Fruit fly (Drosophila melanogaster) S2 (cell line): Measurements from ENCODE around the gene jdp.
A peak's percentile ranks its signal among the peaks of the same experiment; 100 is the strongest.

Experiments used
- CG8478 ChIP-seq: fragments of >200 bp; optimal IDR thresholded peaks from 2 replicates; lab custom pipeline; 2018
- CTCF ChIP-seq, 2 experiments: fragments of >200 bp; optimal IDR thresholded peaks; 2 replicates each; lab custom pipeline; 2018

Gene jdp

dm6 chr3R:30500226-30500625, 26.6 kb downstream of the jdp start, which contains the start of gene PH4alphaNE1:
PH4alphaNE1 (minus strand) TSS chr3R:30500326.
- TF ChIP-seq CG8478: no peak

- TF ChIP-seq CG8478 (no peak), CTCF (optimal IDR thresholded peaks at IDR 0.05; lab: Kevin White, UChicago) (no peak)
Measured at dm6 chr3R:30496103-30496858, 30.6 kb downstream of the jdp start, which contains the start of gene PH4alphaMP. PH4alphaMP (minus strand) TSS chr3R:30496153.

DNA sequence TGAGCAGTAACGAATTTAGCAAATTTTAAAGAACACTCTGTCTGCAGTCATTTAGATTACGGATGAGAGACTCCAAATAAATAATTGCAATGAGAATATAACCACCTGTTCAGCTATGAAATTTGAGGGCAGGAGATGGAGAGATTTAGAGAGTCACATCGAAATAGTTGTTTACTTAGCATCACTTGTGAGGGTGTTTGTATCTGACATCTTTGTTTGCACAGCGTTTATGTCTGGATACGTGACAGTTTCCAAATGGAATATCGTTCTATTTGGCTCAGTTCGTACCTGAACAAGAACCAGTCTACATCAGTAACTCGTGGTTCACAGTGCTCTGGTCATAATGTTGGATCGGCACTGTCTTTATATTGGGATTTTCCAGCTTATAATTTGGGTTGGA, 37.0 kb downstream of the jdp start, which contains the start of gene PH4alphaSG2:
Gene PH4alphaSG2 (plus strand): TSS at position 278 of the 400 bp plus-strand sequence.
- no peak for TF ChIP-seq CG8478
- no peak for TF ChIP-seq CTCF (optimal IDR thresholded peaks at IDR 0.05; lab: Kevin White, UChicago)

DNA sequence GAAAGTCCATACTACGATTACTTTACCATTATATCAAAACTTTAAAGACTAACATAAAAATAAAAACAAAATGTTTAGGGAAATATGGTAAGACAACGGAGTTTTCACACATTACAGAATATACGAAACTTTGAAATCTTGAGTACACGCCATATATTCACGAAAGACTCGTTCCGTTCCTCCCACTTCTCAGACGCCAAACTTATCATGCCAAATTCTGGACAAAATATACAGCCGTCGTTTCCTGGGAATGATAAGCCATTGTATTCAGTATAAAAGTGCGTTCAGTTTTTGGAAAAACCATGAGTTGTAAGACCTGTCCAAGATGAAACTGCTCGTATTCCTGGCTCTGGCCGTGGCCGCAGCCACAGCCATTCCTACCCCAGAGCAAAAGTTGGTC, 38.2 kb downstream of the jdp start, which contains the start of gene Jon99Fi:
Gene Jon99Fi (plus strand): TSS at position 301 of the 400 bp plus-strand sequence.
- TF ChIP-seq CG8478 (no peak), CTCF (optimal IDR thresholded peaks at IDR 0.05; lab: Kevin White, UChicago) (no peak)

DNA sequence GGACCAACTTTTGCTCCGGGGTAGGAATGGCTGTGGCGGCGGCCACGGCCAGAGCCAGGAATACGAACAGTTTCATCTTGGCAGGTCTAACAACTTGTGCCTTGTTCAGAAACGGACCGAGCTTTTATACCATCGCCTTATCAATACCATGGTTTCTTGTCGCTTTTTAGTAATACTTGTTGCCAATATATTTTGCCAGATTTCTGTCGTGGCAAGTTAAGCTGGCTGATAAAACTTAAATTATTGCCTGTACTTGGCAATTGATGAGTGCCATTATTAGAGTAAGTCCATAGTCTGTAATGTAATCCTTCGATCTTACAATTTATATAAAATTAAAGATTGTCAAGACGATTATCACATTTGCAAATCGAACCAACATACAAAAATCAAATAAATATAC, 39.0 kb downstream of the jdp start, which contains the start of gene Jon99Fii:
Gene Jon99Fii (minus strand): TSS at position 101 of the 400 bp plus-strand sequence.
- TF ChIP-seq CTCF (optimal IDR thresholded peaks at IDR 0.05; lab: Kevin White, UChicago): no peak
- no peak for TF ChIP-seq CG8478

DNA sequence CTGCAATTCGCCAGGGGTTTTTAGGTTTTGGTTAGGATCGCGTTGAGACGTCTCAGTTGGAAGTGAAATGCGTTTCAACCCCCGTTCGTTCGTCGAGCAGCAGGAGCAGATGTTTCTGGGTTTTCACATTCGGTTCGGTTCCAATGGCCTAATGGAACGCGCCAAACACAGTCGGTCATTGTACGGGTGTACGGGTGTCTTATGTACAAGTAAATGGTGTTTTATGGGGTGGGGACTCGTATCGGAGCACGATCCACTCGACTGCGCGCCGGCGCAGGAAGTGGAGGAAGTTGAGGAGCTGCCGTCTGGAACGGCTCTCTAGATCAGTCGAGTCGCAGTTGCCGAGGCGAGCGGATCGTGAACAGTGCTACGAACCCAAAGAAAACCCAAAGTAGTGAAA, 50.5 kb downstream of the jdp start, which contains the start of gene spdo:
Gene spdo (plus strand): TSS at position 318 of the 400 bp plus-strand sequence.
- no peak for TF ChIP-seq CTCF (optimal IDR thresholded peaks at IDR 0.05; lab: Kevin White, UChicago)

DNA sequence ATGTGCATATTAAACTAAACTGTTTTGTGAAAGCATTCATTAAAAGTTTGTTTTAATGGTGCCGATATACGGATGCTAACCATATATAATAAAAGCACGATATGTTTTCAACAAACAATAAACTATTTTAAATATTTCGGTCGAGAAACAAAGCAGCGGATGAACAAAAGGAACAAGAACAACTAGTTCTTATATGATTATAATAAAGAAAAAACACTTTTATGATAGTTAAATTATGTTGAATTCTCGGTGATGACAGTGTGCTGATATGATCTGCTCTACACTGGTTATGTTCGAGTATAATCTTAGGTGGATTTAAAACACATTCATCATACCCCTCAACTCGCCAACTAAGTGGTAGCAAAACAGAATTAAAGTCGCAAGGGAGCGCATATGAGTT, 50.9 kb downstream of the jdp start:
- no peak for TF ChIP-seq CTCF (optimal IDR thresholded peaks at IDR 0.05; lab: Kevin White, UChicago)
- TF ChIP-seq CG8478: no peak

DNA sequence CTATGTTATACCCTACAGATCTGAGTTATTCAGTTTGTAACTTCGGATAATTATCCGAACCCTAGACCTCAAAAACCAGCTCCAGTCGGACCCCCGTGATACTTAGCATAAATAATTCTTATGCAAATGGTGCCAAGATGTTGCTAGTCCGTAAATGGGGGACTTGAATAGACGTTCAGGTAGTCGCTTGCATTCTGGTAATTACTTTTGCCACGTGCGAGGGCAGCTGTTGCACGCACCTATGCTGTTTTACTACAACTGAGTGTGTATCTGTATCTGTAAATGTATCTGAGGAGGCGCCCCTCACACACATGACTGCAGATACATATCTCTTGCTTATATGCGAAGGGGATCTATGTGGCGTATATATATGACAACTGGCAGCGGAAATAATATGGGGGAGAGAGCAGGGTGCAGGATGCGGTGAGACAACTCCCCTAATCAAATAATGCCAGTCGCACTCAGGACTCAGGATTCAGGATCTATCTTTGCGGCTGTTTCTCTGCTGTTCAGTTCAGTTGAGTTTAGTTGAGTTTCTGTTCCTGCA, 52.1 kb downstream of the jdp start:
- TF ChIP-seq CG8478 (no peak), CTCF (optimal IDR thresholded peaks at IDR 0.05; lab: Kevin White, UChicago) (no peak)

DNA sequence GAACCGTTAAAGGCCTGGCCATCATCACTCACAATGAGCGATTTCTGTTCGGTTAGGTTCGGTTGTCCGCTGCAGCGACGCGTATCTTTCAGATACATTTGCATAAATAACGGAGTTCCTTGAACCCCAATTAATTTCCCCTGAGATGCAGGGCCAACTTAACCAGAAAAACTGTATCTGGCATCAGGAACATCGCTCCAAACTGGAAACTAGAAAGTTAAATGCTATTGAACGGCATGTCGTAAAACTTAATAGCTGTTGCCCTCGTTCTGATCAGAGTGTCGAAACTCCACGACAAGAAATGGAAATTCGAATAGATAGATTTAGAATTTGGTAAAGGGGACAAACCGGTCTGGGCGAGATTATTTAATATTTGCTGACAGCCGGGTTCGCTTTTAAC, 54.5 kb downstream of the jdp start:
- TF ChIP-seq CTCF (optimal IDR thresholded peaks at IDR 0.05; lab: Kevin White, UChicago) (no peak), CG8478 (no peak)

dm6 chr3R:30470690-30471089, 56.1 kb downstream of the jdp start:
- no peak for TF ChIP-seq CTCF (optimal IDR thresholded peaks at IDR 0.05; lab: Kevin White, UChicago)
- TF ChIP-seq CG8478: no peak

DNA sequence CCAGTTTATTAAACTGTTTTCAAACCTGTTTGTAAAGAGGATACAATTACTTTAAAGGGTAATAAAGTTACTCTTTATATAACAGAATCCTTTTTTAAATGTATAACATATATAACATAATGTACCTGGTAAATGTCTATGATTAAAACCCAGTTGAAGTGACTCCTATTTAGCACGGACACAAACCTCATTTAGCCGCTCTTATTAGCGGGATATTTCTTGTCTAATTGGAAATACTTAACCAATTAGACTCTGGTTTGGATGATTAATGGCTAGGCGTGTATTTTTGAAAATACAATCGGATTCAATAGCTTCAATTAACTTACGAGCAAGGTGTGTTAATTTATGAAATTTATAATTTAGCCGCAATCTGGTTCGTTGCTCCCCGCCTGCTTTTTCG, 59.8 kb downstream of the jdp start:
- TF ChIP-seq CG8478: no peak
- TF ChIP-seq CTCF (optimal IDR thresholded peaks at IDR 0.05; lab: Kevin White, UChicago): peak; percentile 21 to 58
